Worm (Caenorhabditis elegans): ENCODE measurements around the gene T05H4.11.

Gene T05H4.11

DNA sequence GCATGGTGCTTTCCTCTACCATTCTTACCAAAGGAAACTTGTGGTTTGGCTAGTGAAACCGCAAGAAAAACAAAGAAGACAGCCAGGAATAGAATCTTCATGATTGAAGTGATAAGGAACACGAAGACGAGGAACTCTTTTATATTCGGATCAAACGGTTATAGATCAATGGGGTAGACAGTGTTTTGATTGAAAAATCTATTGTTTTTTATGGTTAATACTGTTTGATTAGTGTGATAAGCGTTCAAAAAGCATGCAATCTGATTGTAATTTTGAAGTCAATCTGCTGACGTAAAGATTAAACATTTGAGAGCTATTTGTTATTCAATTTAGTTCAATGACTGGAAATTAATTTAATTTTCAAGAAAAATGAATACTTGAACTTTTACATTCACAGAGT, 36.4 kb downstream of the T05H4.11 start, which contains the start of gene F57F4.2:
TSS of gene F57F4.2 (minus strand) at position 101 of the 400 bp plus-strand sequence.
- TF ChIP-seq ztf-11 (tag; optimal IDR thresholded peaks at IDR 0.05) (no peak), daf-19 (GFP tag; conservative IDR thresholded peaks at IDR 0.05) (no peak), ces-1 (GFP tag; optimal IDR thresholded peaks at IDR 0.05) (no peak), F10B5.3 (tag; optimal IDR thresholded peaks at IDR 0.05) (no peak), daf-8 (GFP tag; IDR thresholded peaks at IDR 0.05) (no peak), ceh-32 (tag; optimal IDR thresholded peaks at IDR 0.05; ENCODE audit: poor library complexity) (no peak), unc-62 (GFP tag; optimal IDR thresholded peaks at IDR 0.05 in 1 of 2) (no peak), unc-62 (tag; optimal IDR thresholded peaks at IDR 0.05) (no peak), nhr-102 (tag; optimal IDR thresholded peaks at IDR 0.05) (no peak), dmd-6 (GFP tag; IDR thresholded peaks at IDR 0.05) (no peak), fkh-10 (GFP tag; optimal IDR thresholded peaks at IDR 0.05) (no peak), dmd-9 (GFP tag; IDR thresholded peaks at IDR 0.05) (no peak), jun-1 (tag; optimal IDR thresholded peaks at IDR 0.05) (no peak)

DNA sequence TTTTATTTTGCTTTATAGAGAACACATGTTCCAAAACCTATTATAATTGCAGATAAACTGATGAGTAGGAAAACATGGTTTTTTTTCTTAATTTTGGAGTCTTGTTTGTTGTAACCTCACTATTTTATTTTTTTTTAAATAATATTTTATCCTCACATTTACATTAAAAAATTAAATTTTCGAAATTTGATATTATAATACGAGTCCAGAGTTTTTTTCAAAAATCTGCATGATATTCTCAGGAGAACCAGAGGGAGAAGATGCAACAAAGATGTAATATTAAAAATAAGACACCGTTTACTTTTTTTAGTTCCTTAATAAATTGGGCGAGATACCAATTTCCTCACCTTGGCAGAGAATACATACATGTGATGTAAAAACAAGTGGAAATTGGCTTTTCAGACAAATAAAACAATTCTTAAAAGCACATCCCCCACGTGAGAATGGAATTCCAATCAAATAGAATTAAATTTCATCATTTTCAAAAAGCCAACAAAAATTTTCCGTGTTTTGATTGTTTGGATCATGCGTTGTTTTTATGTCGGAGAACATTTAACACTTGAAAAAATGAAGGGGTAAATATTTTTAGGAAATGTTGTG, 40.3 kb downstream of the T05H4.11 start:
- TF ChIP-seq daf-16 (GFP tag; optimal IDR thresholded peaks at IDR 0.05) = no peak
- no peak for TF ChIP-seq daf-16 (tag; optimal IDR thresholded peaks at IDR 0.05)
- TF ChIP-seq aha-1 (tag) = peak; percentile 98

DNA sequence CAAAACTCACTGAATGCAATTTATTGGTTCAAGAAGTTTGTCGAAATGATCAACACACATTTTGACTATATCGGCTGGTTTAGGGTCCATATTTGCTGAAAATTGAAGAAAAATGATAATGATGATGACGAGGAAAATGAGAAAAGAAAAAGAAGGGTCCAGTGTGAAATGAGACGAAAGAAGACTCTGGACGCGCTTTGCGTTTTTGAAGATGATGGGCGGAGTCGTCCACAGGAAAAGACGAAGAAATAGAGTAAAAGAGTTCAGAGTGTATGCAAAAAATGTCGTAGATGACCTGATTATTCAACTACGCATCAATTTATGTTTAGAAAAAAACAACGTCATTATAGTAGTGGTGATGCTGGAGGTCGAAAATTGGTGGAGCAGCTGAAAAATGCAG, 51.2 kb downstream of the T05H4.11 start, which contains the start of gene F13H6.5:
TSS of gene F13H6.5 (minus strand) at position 101 of the 400 bp plus-strand sequence.
- TF ChIP-seq ama-1 (optimal IDR thresholded peaks at IDR 0.05) (no peak), snpc-4 (tag; optimal IDR thresholded peaks at IDR 0.05) (no peak), mes-2 (tag; optimal IDR thresholded peaks at IDR 0.05; ENCODE audit: poor library complexity, severe bottlenecking) (no peak), zip-2 (tag; optimal IDR thresholded peaks at IDR 0.05) (no peak), ZK546.5 (tag; optimal IDR thresholded peaks at IDR 0.05) (no peak), lin-13 (GFP tag; optimal IDR thresholded peaks at IDR 0.05) (no peak), ztf-11 (tag; optimal IDR thresholded peaks at IDR 0.05) (no peak), Y105C5A.15 (GFP tag; IDR thresholded peaks at IDR 0.05) (no peak)

All from whole organism, L4 larva.